Worm (Caenorhabditis elegans): ENCODE data around the gene T12D8.9.

T12D8.9 gene

ce11 chrIII:13622268-13622667, 5.4 kb downstream of the T12D8.9 start, which contains the start of gene hip-1 (continued):
- no peak for TF ChIP-seq ztf-11 (tag; optimal IDR thresholded peaks at IDR 0.05)
- no peak for TF ChIP-seq ceh-39 (tag; optimal IDR thresholded peaks at IDR 0.05)
- TF ChIP-seq snpc-4 (tag; optimal IDR thresholded peaks at IDR 0.05) = no peak
- TF ChIP-seq flh-1 (GFP tag; optimal IDR thresholded peaks at IDR 0.05) = no peak
- no peak for TF ChIP-seq elt-1 (tag; optimal IDR thresholded peaks at IDR 0.05; ENCODE audit: borderline replicate concordance, insufficient read depth)
- no peak for TF ChIP-seq nhr-2 (tag; optimal IDR thresholded peaks at IDR 0.05)

ce11 chrIII:13623014-13623413, 6.1 kb downstream of the T12D8.9 start, which contains the start of gene mlc-5:
Gene mlc-5 (plus strand): TSS chrIII:13623314.
- TF ChIP-seq mep-1 (tag; optimal IDR thresholded peaks at IDR 0.05) = no peak
- TF ChIP-seq ceh-43 (GFP tag; optimal IDR thresholded peaks at IDR 0.05) = no peak
- TF ChIP-seq nhr-28 (tag; optimal IDR thresholded peaks at IDR 0.05) = no peak
- TF ChIP-seq unc-39 (tag; optimal IDR thresholded peaks at IDR 0.05) = no peak
- no peak for TF ChIP-seq ham-2 (GFP tag; optimal IDR thresholded peaks at IDR 0.05)
- TF ChIP-seq sptf-1 (tag; optimal IDR thresholded peaks at IDR 0.05) = no peak
- no peak for TF ChIP-seq nhr-76 (tag; optimal IDR thresholded peaks at IDR 0.05)
- no peak for TF ChIP-seq ceh-83 (GFP tag; optimal IDR thresholded peaks at IDR 0.05)
- TF ChIP-seq bed-3 (GFP tag; optimal IDR thresholded peaks at IDR 0.05) = no peak
- no peak for TF ChIP-seq ztf-11 (tag; optimal IDR thresholded peaks at IDR 0.05)
- TF ChIP-seq M03D4.4 (tag; optimal IDR thresholded peaks at IDR 0.05) = no peak
- TF ChIP-seq lin-32 (GFP tag; optimal IDR thresholded peaks at IDR 0.05) = no peak
- no peak for TF ChIP-seq elt-3 (tag; optimal IDR thresholded peaks at IDR 0.05)
- no peak for TF ChIP-seq flh-1 (GFP tag; optimal IDR thresholded peaks at IDR 0.05)
- no peak for TF ChIP-seq hlh-1 (tag; optimal IDR thresholded peaks at IDR 0.05)
- TF ChIP-seq lin-13 (tag; optimal IDR thresholded peaks at IDR 0.05) = no peak

- TF ChIP-seq lin-32 (GFP tag; optimal IDR thresholded peaks at IDR 0.05) (no peak), unc-120 (tag; optimal IDR thresholded peaks at IDR 0.05; ENCODE audit: poor library complexity, severe bottlenecking) (no peak), sem-2 (GFP tag; optimal IDR thresholded peaks at IDR 0.05) (no peak), ham-2 (GFP tag; optimal IDR thresholded peaks at IDR 0.05) (no peak), nhr-237 (tag; optimal IDR thresholded peaks at IDR 0.05) (no peak), mep-1 (tag; optimal IDR thresholded peaks at IDR 0.05) (no peak), elt-3 (tag; optimal IDR thresholded peaks at IDR 0.05) (no peak), nhr-28 (tag; optimal IDR thresholded peaks at IDR 0.05) (no peak), zip-8 (tag; optimal IDR thresholded peaks at IDR 0.05) (no peak), mab-5 (tag; optimal IDR thresholded peaks at IDR 0.05) (no peak), M03D4.4 (tag; optimal IDR thresholded peaks at IDR 0.05) (no peak), cnd-1 (tag; optimal IDR thresholded peaks at IDR 0.05) (no peak), lin-13 (tag; optimal IDR thresholded peaks at IDR 0.05) (no peak), sptf-1 (tag; optimal IDR thresholded peaks at IDR 0.05) (no peak), nhr-76 (tag; optimal IDR thresholded peaks at IDR 0.05) (no peak), elt-1 (tag; optimal IDR thresholded peaks at IDR 0.05; ENCODE audit: borderline replicate concordance, insufficient read depth) (no peak)
Observed at ce11 chrIII:13624226-13624625, 7.3 kb downstream of the T12D8.9 start, which contains the start of gene taf-9. Gene taf-9 (plus strand): TSS chrIII:13624276.

- TF ChIP-seq nhr-12 (tag; optimal IDR thresholded peaks at IDR 0.05) = no peak
- no peak for TF ChIP-seq ceh-43 (GFP tag; optimal IDR thresholded peaks at IDR 0.05)
- no peak for TF ChIP-seq zip-8 (tag; optimal IDR thresholded peaks at IDR 0.05)
- TF ChIP-seq hlh-1 (tag; optimal IDR thresholded peaks at IDR 0.05) = no peak
- TF ChIP-seq lin-13 (tag; optimal IDR thresholded peaks at IDR 0.05) = no peak
- TF ChIP-seq pha-4 (tag; optimal IDR thresholded peaks at IDR 0.05) = no peak
- TF ChIP-seq mls-2 (tag; optimal IDR thresholded peaks at IDR 0.05) = no peak
- TF ChIP-seq bed-3 (GFP tag; optimal IDR thresholded peaks at IDR 0.05) = no peak
- no peak for TF ChIP-seq ces-1 (GFP tag; optimal IDR thresholded peaks at IDR 0.05)
Observed at ce11 chrIII:13625650-13626430, 8.9 kb downstream of the T12D8.9 start.

ce11 chrIII:13626692-13627091, 9.8 kb downstream of the T12D8.9 start, which contains the start of gene T12D8.5:
Gene T12D8.5 (minus strand): TSS chrIII:13626786.
- no peak for TF ChIP-seq nhr-2 (tag; optimal IDR thresholded peaks at IDR 0.05)
- TF ChIP-seq unc-62 (GFP tag; optimal IDR thresholded peaks at IDR 0.05) = no peak
- no peak for TF ChIP-seq snpc-4 (tag; optimal IDR thresholded peaks at IDR 0.05)
- TF ChIP-seq unc-39 (tag; optimal IDR thresholded peaks at IDR 0.05) = no peak
- TF ChIP-seq flh-1 (GFP tag; optimal IDR thresholded peaks at IDR 0.05) = no peak
- TF ChIP-seq nhr-12 (tag; optimal IDR thresholded peaks at IDR 0.05) = no peak
- TF ChIP-seq zip-8 (tag; optimal IDR thresholded peaks at IDR 0.05) = no peak
- no peak for TF ChIP-seq M03D4.4 (tag; optimal IDR thresholded peaks at IDR 0.05)
- no peak for TF ChIP-seq lsy-2 (tag; optimal IDR thresholded peaks at IDR 0.05)
- TF ChIP-seq tbx-8 (GFP tag; optimal IDR thresholded peaks at IDR 0.05) = no peak
- TF ChIP-seq hlh-1 (tag; optimal IDR thresholded peaks at IDR 0.05) = no peak
- TF ChIP-seq lin-13 (tag; optimal IDR thresholded peaks at IDR 0.05) = no peak
- no peak for TF ChIP-seq ceh-83 (GFP tag; optimal IDR thresholded peaks at IDR 0.05)
- TF ChIP-seq sem-2 (GFP tag; optimal IDR thresholded peaks at IDR 0.05) = no peak
- TF ChIP-seq lin-32 (GFP tag; optimal IDR thresholded peaks at IDR 0.05) = no peak
- TF ChIP-seq nhr-237 (tag; optimal IDR thresholded peaks at IDR 0.05) = no peak
- TF ChIP-seq blmp-1 (tag; optimal IDR thresholded peaks at IDR 0.05) = no peak
- no peak for TF ChIP-seq mls-2 (tag; optimal IDR thresholded peaks at IDR 0.05)
- no peak for TF ChIP-seq mep-1 (tag; optimal IDR thresholded peaks at IDR 0.05)
- no peak for TF ChIP-seq ceh-39 (tag; optimal IDR thresholded peaks at IDR 0.05)

Data from whole organism, mixed stage, embryonic.